Worm (Caenorhabditis elegans) whole organism, late embryonic: ENCODE results near the gene rab-7.

Experiments used
- C38D4.7 ChIP-seq: fragments of 200-800 bp; sonication (Bioruptor generic); optimal IDR thresholded peaks from 2 replicates; lab custom pipeline; 2018; ENCODE audit warnings: mild to moderate bottlenecking, missing genetic modification characterization, moderate library complexity, missing compliant biosample characterization
- F13H6.1 ChIP-seq: sonication (generic microtip); optimal IDR thresholded peaks from 2 replicates; lab custom pipeline; 2016; ENCODE audit warnings: missing genetic modification characterization, missing compliant biosample characterization
- Y22D7AL.16 ChIP-seq: sonication (generic microtip); optimal IDR thresholded peaks from 2 replicates; lab custom pipeline; 2016; ENCODE audit warnings: missing genetic modification characterization, missing compliant biosample characterization
- ahr-1 ChIP-seq: sonication (generic microtip); optimal IDR thresholded peaks from 2 replicates; lab custom pipeline; 2016; ENCODE audit warnings: missing genetic modification characterization, missing compliant biosample characterization
- ama-1 ChIP-seq: fragments of 150-350 bp; optimal IDR thresholded peaks from 2 replicates; lab custom pipeline; 2014
- ceh-14 ChIP-seq: sonication (generic microtip); optimal IDR thresholded peaks from 2 replicates; lab custom pipeline; 2016; ENCODE audit warnings: missing genotype, missing genetic modification characterization, missing compliant biosample characterization
- ceh-18 ChIP-seq: sonication (generic microtip); optimal IDR thresholded peaks from 2 replicates; lab custom pipeline; 2016; ENCODE audit warnings: missing genetic modification characterization, missing compliant biosample characterization
- ceh-19 ChIP-seq: fragments of 200-800 bp; sonication (Bioruptor generic); optimal IDR thresholded peaks from 2 replicates; lab custom pipeline; 2018; ENCODE audit warnings: mild to moderate bottlenecking, missing genetic modification characterization, missing compliant biosample characterization
- ceh-2 ChIP-seq: sonication (generic microtip); optimal IDR thresholded peaks from 2 replicates; lab custom pipeline; 2016; ENCODE audit warnings: missing genotype, missing genetic modification characterization, missing compliant biosample characterization
- ceh-24 ChIP-seq: sonication (generic microtip); optimal IDR thresholded peaks from 2 replicates; lab custom pipeline; 2016; ENCODE audit warnings: mild to moderate bottlenecking, missing genetic modification characterization, missing compliant biosample characterization
- ceh-30 ChIP-seq: fragments of 150-350 bp; optimal IDR thresholded peaks from 2 replicates; lab custom pipeline; 2014; ENCODE audit warnings: missing biosample characterization, missing genetic modification characterization
- ceh-31 ChIP-seq: sonication (generic microtip); optimal IDR thresholded peaks from 2 replicates; lab custom pipeline; 2016; ENCODE audit warnings: missing genetic modification characterization, missing compliant biosample characterization
- ceh-34 ChIP-seq: sonication (generic microtip); optimal IDR thresholded peaks from 2 replicates; lab custom pipeline; 2016; ENCODE audit warnings: mild to moderate bottlenecking, missing genetic modification characterization, missing compliant biosample characterization
- ceh-45 ChIP-seq: fragments of 200-800 bp; sonication (Bioruptor generic); IDR thresholded peaks from 2 replicates; pipeline ENCODE4 v1.3.6; 2022; ENCODE audit warnings: missing genetic modification reagents, missing genetic modification characterization, missing compliant biosample characterization
- ceh-48 ChIP-seq: sonication (generic microtip); optimal IDR thresholded peaks from 2 replicates; lab custom pipeline; 2016; ENCODE audit warnings: missing genetic modification characterization, inconsistent platforms, missing compliant biosample characterization
- ceh-6 ChIP-seq: fragments of 200-800 bp; sonication (Bioruptor generic); optimal IDR thresholded peaks from 2 replicates; lab custom pipeline; 2018; ENCODE audit warnings: mild to moderate bottlenecking, missing genetic modification characterization, missing compliant biosample characterization
- ceh-9 ChIP-seq: sonication (generic microtip); optimal IDR thresholded peaks from 2 replicates; lab custom pipeline; 2016; ENCODE audit warnings: mild to moderate bottlenecking, missing genetic modification characterization, inconsistent platforms, missing compliant biosample characterization
- che-1 ChIP-seq: sonication (generic microtip); optimal IDR thresholded peaks from 2 replicates; lab custom pipeline; 2016; ENCODE audit warnings: mild to moderate bottlenecking, missing genetic modification characterization, missing compliant biosample characterization
- dmd-4 ChIP-seq: sonication (generic microtip); optimal IDR thresholded peaks from 2 replicates; lab custom pipeline; 2016; ENCODE audit warnings: borderline replicate concordance, missing genetic modification characterization, missing compliant biosample characterization
- dve-1 ChIP-seq: sonication (generic microtip); optimal IDR thresholded peaks from 2 replicates; lab custom pipeline; 2017; ENCODE audit warnings: antibody characterized with exemption, mild to moderate bottlenecking, missing genetic modification characterization, missing compliant biosample characterization
- ets-4 ChIP-seq: sonication (generic microtip); optimal IDR thresholded peaks from 2 replicates; lab custom pipeline; 2016; ENCODE audit warnings: missing genetic modification characterization, missing compliant biosample characterization
- eyg-1 ChIP-seq: sonication (generic microtip); optimal IDR thresholded peaks from 2 replicates; lab custom pipeline; 2016; ENCODE audit warnings: missing genotype, missing genetic modification characterization, missing compliant biosample characterization
- fax-1 ChIP-seq: sonication (generic microtip); optimal IDR thresholded peaks from 2 replicates; lab custom pipeline; 2016; ENCODE audit warnings: missing genotype, missing genetic modification characterization, missing compliant biosample characterization
- fkh-6 ChIP-seq: sonication (generic microtip); optimal IDR thresholded peaks from 2 replicates; lab custom pipeline; 2016; ENCODE audit warnings: missing genetic modification characterization, missing compliant biosample characterization
- gmeb-2 ChIP-seq: sonication (generic microtip); optimal IDR thresholded peaks from 2 replicates; lab custom pipeline; 2016; ENCODE audit warnings: missing genetic modification characterization, inconsistent platforms, missing compliant biosample characterization
- hlh-13 ChIP-seq: fragments of 200-800 bp; sonication (Bioruptor generic); optimal IDR thresholded peaks from 2 replicates; lab custom pipeline; 2018; ENCODE audit warnings: mild to moderate bottlenecking, missing genetic modification characterization, missing compliant biosample characterization
- hlh-15 ChIP-seq: sonication (generic microtip); optimal IDR thresholded peaks from 2 replicates; lab custom pipeline; 2016; ENCODE audit warnings: missing genetic modification characterization, missing compliant biosample characterization
- hlh-6 ChIP-seq: sonication (generic microtip); optimal IDR thresholded peaks from 2 replicates; lab custom pipeline; 2016; ENCODE audit warnings: missing genotype, missing genetic modification characterization, missing compliant biosample characterization
- lin-11 ChIP-seq: fragments of 200-800 bp; sonication (Bioruptor generic); optimal IDR thresholded peaks from 2 replicates; lab custom pipeline; 2018; ENCODE audit warnings: mild to moderate bottlenecking, missing genetic modification characterization, missing compliant biosample characterization
- madf-2 ChIP-seq: sonication (generic microtip); optimal IDR thresholded peaks from 2 replicates; lab custom pipeline; 2017; ENCODE audit warnings: missing genetic modification characterization, missing compliant biosample characterization
- mec-3 ChIP-seq: sonication (generic microtip); optimal IDR thresholded peaks from 2 replicates; lab custom pipeline; 2016; ENCODE audit warnings: borderline replicate concordance, missing genetic modification characterization, missing compliant biosample characterization
- nfya-1 ChIP-seq: sonication (generic microtip); optimal IDR thresholded peaks from 2 replicates; lab custom pipeline; 2017; ENCODE audit warnings: missing genetic modification characterization, mild to moderate bottlenecking, missing compliant biosample characterization, antibody characterized with exemption, moderate library complexity
- nhr-11 ChIP-seq: fragments of 150-350 bp; optimal IDR thresholded peaks from 2 replicates; lab custom pipeline; 2014; ENCODE audit warnings: missing biosample characterization, missing genetic modification characterization
- nhr-232 ChIP-seq: sonication (generic microtip); optimal IDR thresholded peaks from 2 replicates; lab custom pipeline; 2016; ENCODE audit warnings: missing genetic modification characterization, missing compliant biosample characterization
- npax-4 ChIP-seq: sonication (generic microtip); optimal IDR thresholded peaks from 2 replicates; lab custom pipeline; 2016; ENCODE audit warnings: missing genetic modification characterization, missing compliant biosample characterization
- pag-3 ChIP-seq: sonication (generic microtip); optimal IDR thresholded peaks from 2 replicates; lab custom pipeline; 2016; ENCODE audit warnings: missing compliant biosample characterization, missing genetic modification characterization, borderline replicate concordance
- pax-1 ChIP-seq: fragments of 150-350 bp; optimal IDR thresholded peaks from 2 replicates; lab custom pipeline; 2014; ENCODE audit warnings: missing biosample characterization, missing genetic modification characterization
- pha-2 ChIP-seq: sonication (generic microtip); optimal IDR thresholded peaks from 2 replicates; lab custom pipeline; 2017; ENCODE audit warnings: mild to moderate bottlenecking, missing genetic modification characterization, missing compliant biosample characterization
- pha-4 ChIP-seq: fragments of 150-350 bp; optimal IDR thresholded peaks from 2 replicates; lab custom pipeline; 2018; ENCODE audit warnings: missing biosample characterization, missing genetic modification reagents, missing genetic modification characterization
- pros-1 ChIP-seq: fragments of 150-350 bp; optimal IDR thresholded peaks from 2 replicates; lab custom pipeline; 2014; ENCODE audit warnings: missing biosample characterization, missing genetic modification reagents, missing genetic modification characterization
- ref-2 ChIP-seq: sonication (generic microtip); optimal IDR thresholded peaks from 2 replicates; lab custom pipeline; 2016; ENCODE audit warnings: missing genetic modification characterization, missing compliant biosample characterization
- rnt-1 ChIP-seq: sonication (generic microtip); optimal IDR thresholded peaks from 2 replicates; lab custom pipeline; 2016; ENCODE audit warnings: missing genetic modification characterization, missing compliant biosample characterization
- sox-2 ChIP-seq: fragments of 200-800 bp; sonication (Bioruptor generic); IDR thresholded peaks from 2 replicates; pipeline ENCODE4 v1.3.6; 2022; ENCODE audit warnings: missing genetic modification reagents, missing genetic modification characterization, missing compliant biosample characterization
- sox-4 ChIP-seq: sonication (generic microtip); optimal IDR thresholded peaks from 2 replicates; lab custom pipeline; 2017; ENCODE audit warnings: mild to moderate bottlenecking, missing genetic modification characterization, inconsistent platforms, missing compliant biosample characterization
- syd-9 ChIP-seq: sonication (generic microtip); optimal IDR thresholded peaks from 2 replicates; lab custom pipeline; 2016; ENCODE audit warnings: mild to moderate bottlenecking, missing genetic modification characterization, moderate library complexity, missing compliant biosample characterization
- tbx-2 ChIP-seq: sonication (generic microtip); optimal IDR thresholded peaks from 2 replicates; lab custom pipeline; 2016; ENCODE audit warnings: missing genetic modification characterization, missing compliant biosample characterization
- tbx-7 ChIP-seq: sonication (generic microtip); optimal IDR thresholded peaks from 2 replicates; lab custom pipeline; 2016; ENCODE audit warnings: missing genotype, missing genetic modification characterization, missing compliant biosample characterization
- ttx-3 ChIP-seq: sonication (generic microtip); optimal IDR thresholded peaks from 2 replicates; lab custom pipeline; 2016; ENCODE audit warnings: missing genetic modification reagents, missing genetic modification characterization, missing compliant biosample characterization
- unc-42 ChIP-seq: sonication (generic microtip); optimal IDR thresholded peaks from 2 replicates; lab custom pipeline; 2016; ENCODE audit warnings: missing genotype, missing genetic modification characterization, missing compliant biosample characterization
- unc-55 ChIP-seq: sonication (generic microtip); optimal IDR thresholded peaks from 2 replicates; lab custom pipeline; 2017; ENCODE audit warnings: missing biosample characterization, missing genetic modification reagents, missing genetic modification characterization
- unc-86 ChIP-seq: sonication (generic microtip); optimal IDR thresholded peaks from 2 replicates; lab custom pipeline; 2016; ENCODE audit warnings: missing genetic modification characterization, missing compliant biosample characterization
- zip-5 ChIP-seq: sonication (generic microtip); optimal IDR thresholded peaks from 2 replicates; lab custom pipeline; 2016; ENCODE audit warnings: missing genetic modification characterization, missing compliant biosample characterization
- ztf-16 ChIP-seq: sonication (generic microtip); optimal IDR thresholded peaks from 2 replicates; lab custom pipeline; 2017; ENCODE audit warnings: missing genetic modification characterization, missing compliant biosample characterization

Gene rab-7

ce11 chrII:11960596-11961217 is 6.0 kb downstream of the rab-7 start (continued):
- TF ChIP-seq tbx-2 (tag; lab: Kevin White, UChicago) (peak; percentile 99), dmd-4 (peak; percentile 99), unc-42 (tag; lab: Kevin White, UChicago) (peak; percentile 94), hlh-13 (GFP tag; lab: Kevin White, UChicago) (peak; percentile 100), pros-1 (peak; percentile 86), dve-1 (tag; lab: Kevin White, UChicago) (peak; percentile 96), ceh-14 (tag; lab: Kevin White, UChicago) (peak; percentile 100), fax-1 (tag; lab: Kevin White, UChicago) (peak; percentile 98), ceh-18 (tag; lab: Kevin White, UChicago) (peak; percentile 99), ceh-30 (tag; lab: Kevin White, UChicago) (peak; percentile 88), madf-2 (tag; lab: Kevin White, UChicago) (peak; percentile 98), che-1 (peak; percentile 99), eyg-1 (tag; lab: Kevin White, UChicago) (peak; percentile 99), ceh-9 (peak; percentile 99), nhr-232 (tag; lab: Kevin White, UChicago) (peak; percentile 99), zip-5 (tag; lab: Kevin White, UChicago) (peak; percentile 95), ama-1 (lab: Kevin White, UChicago) (no peak), ceh-34 (tag; lab: Kevin White, UChicago) (peak; percentile 99), ttx-3 (tag; lab: Kevin White, UChicago) (peak; percentile 99), ets-4 (tag; lab: Kevin White, UChicago) (peak; percentile 93), sox-4 (tag; lab: Kevin White, UChicago) (peak; percentile 100), ceh-19 (GFP tag; lab: Kevin White, UChicago) (peak; percentile 99), pag-3 (tag; lab: Kevin White, UChicago) (peak; percentile 99), ceh-2 (tag; lab: Kevin White, UChicago) (peak; percentile 99), unc-86 (tag; lab: Kevin White, UChicago) (peak; percentile 100), ceh-45 (GFP tag; lab: Robert Waterston, UW) (peak; percentile 100), npax-4 (tag; lab: Kevin White, UChicago) (peak; percentile 98), lin-11 (tag; lab: Kevin White, UChicago) (peak; percentile 98), tbx-7 (tag; lab: Kevin White, UChicago) (peak; percentile 87), ceh-48 (tag; lab: Kevin White, UChicago) (peak; percentile 100), ceh-6 (peak; percentile 100), mec-3 (tag; lab: Kevin White, UChicago) (peak; percentile 91), sox-2 (peak; percentile 98), ztf-16 (tag; lab: Kevin White, UChicago) (peak; percentile 100), ahr-1 (peak; percentile 99), pax-1 (tag; lab: Kevin White, UChicago) (no peak), C38D4.7 (peak; percentile 99), nhr-11 (tag; lab: Kevin White, UChicago) (no peak), fkh-6 (peak; percentile 98), syd-9 (tag; lab: Kevin White, UChicago) (peak; percentile 99), hlh-15 (tag; lab: Kevin White, UChicago) (peak; percentile 99), rnt-1 (tag; lab: Kevin White, UChicago) (peak; percentile 99), ceh-31 (tag; lab: Kevin White, UChicago) (peak; percentile 97), ref-2 (tag; lab: Kevin White, UChicago) (peak; percentile 99), unc-55 (GFP tag; lab: Kevin White, UChicago) (no peak), nfya-1 (tag; lab: Kevin White, UChicago) (peak; percentile 92), ceh-24 (tag; lab: Kevin White, UChicago) (peak; percentile 100), pha-2 (tag; lab: Kevin White, UChicago) (peak; percentile 98), pha-4 (tag; lab: Kevin White, UChicago) (no peak), F13H6.1 (peak; percentile 99), Y22D7AL.16 (peak; percentile 100), hlh-6 (tag; lab: Kevin White, UChicago) (peak; percentile 100), gmeb-2 (tag; lab: Kevin White, UChicago) (peak; percentile 100)
